Worm (Caenorhabditis elegans): ENCODE data around the gene T26H8.5.

- no peak for TF ChIP-seq ets-4 (tag; optimal IDR thresholded peaks at IDR 0.05)
- no peak for TF ChIP-seq tbx-7 (tag; optimal IDR thresholded peaks at IDR 0.05)
- no peak for TF ChIP-seq fax-1 (tag; optimal IDR thresholded peaks at IDR 0.05)
- no peak for TF ChIP-seq dmd-4 (tag; optimal IDR thresholded peaks at IDR 0.05; ENCODE audit: borderline replicate concordance)
- TF ChIP-seq nfya-1 (tag; optimal IDR thresholded peaks at IDR 0.05): no peak
- no peak for TF ChIP-seq pax-1 (tag; optimal IDR thresholded peaks at IDR 0.05)
- no peak for TF ChIP-seq rnt-1 (tag; optimal IDR thresholded peaks at IDR 0.05)
- TF ChIP-seq sdc-2 (tag; optimal IDR thresholded peaks at IDR 0.05): no peak
- no peak for TF ChIP-seq pha-4 (tag; optimal IDR thresholded peaks at IDR 0.05)
- TF ChIP-seq ceh-14 (tag; optimal IDR thresholded peaks at IDR 0.05): no peak
Observed at ce11 chrV:15310780-15311179, 5.4 kb upstream of the T26H8.5 start, which contains the start of gene irld-62.

All from whole organism, late embryonic.